Worm (Caenorhabditis elegans): Measurements from ENCODE around the gene btb-17.

DNA sequence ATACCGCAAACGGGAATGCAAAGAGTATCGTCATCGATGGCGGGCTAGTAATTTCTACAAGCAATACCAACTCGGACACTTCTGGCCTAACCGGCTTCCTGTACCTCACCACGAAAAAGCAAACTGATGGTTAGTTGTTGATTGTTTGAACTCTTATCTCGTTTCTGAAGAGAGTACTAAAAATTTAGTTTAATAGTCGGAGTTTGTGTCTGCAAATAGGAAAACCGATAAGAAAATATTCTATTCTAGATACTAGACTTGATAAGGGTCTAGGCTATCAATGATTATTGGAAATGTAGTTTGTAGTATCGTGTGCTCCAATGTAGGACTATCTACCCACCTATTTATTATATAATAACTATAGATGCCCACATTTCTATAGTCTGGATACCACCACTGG, 23.6 kb downstream of the btb-17 start:
- TF ChIP-seq W03F9.2 (tag; optimal IDR thresholded peaks at IDR 0.05) (no peak), dao-5 (tag; optimal IDR thresholded peaks at IDR 0.05) (no peak), him-1 (tag; optimal IDR thresholded peaks at IDR 0.05) (no peak)
